Fruit fly (Drosophila melanogaster): ENCODE data around the gene CG16852.

DNA sequence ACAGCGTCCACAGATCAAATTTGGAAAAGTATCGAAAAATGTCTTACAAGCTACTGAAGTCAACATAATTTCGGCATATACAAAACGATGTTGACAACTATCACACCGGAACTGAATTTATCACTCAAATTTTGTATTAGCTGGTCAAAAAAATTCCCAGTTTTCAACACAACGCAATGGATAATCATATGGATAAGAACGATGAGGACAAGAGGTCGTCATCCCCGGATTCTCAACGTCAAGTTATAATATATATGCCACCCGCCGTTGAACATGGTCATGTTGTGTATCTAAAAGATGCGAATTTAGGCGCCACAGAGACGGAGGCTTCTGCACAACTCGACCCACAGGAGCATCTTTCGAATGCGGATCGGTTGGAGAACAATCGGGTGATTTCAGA, 1.9 kb downstream of the CG16852 start, which contains the start of gene CG9263:
- TF ChIP-seq CG7045 (GFP tag; optimal IDR thresholded peaks at IDR 0.05) (no peak), CG33017 (tag; optimal IDR thresholded peaks at IDR 0.05) (no peak)
